Fruit fly (Drosophila melanogaster) whole organism, embryonic: ENCODE measurements around the gene CG5968.

Source experiments
- Aef1 ChIP-seq: fragments of 200-800 bp; sonication (Bioruptor generic); IDR thresholded peaks from 3 replicates; pipeline ENCODE4 v1.3.6; 2022; ENCODE audit warnings: missing biosample characterization, missing genetic modification characterization
- CG10321 ChIP-seq: fragments of 200-800 bp; sonication (Bioruptor generic); IDR thresholded peaks from 2 replicates; pipeline ENCODE4 v1.3.6; 2022; ENCODE audit warnings: missing biosample characterization, missing genetic modification characterization
- CG10543 ChIP-seq: fragments of 200-800 bp; sonication (Bioruptor generic); optimal IDR thresholded peaks from 3 replicates; lab custom pipeline; 2017; ENCODE audit warnings: missing biosample characterization, mild to moderate bottlenecking, missing genetic modification characterization, moderate library complexity
- CG10979 ChIP-seq: fragments of 200-800 bp; sonication (Bioruptor generic); optimal IDR thresholded peaks from 2 replicates; lab custom pipeline; 2018; ENCODE audit warnings: missing biosample characterization, mild to moderate bottlenecking, missing genetic modification characterization, moderate library complexity
- CG11504 ChIP-seq: fragments of 200-800 bp; sonication (Bioruptor generic); optimal IDR thresholded peaks from 3 replicates; lab custom pipeline; 2019; ENCODE audit warnings: missing biosample characterization, mild to moderate bottlenecking, missing genetic modification characterization, moderate library complexity
- CG12155 ChIP-seq: fragments of 200-800 bp; sonication (Bioruptor generic); optimal IDR thresholded peaks from 3 replicates; lab custom pipeline; 2016; ENCODE audit warnings: missing biosample characterization, missing genetic modification characterization
- CG14667 ChIP-seq: fragments of 200-800 bp; sonication (Bioruptor generic); IDR thresholded peaks from 2 replicates; pipeline ENCODE4 v1.3.6; 2022; ENCODE audit warnings: missing biosample characterization, missing genetic modification characterization
- CG17328 ChIP-seq: fragments of 200-800 bp; sonication (Bioruptor generic); IDR thresholded peaks from 2 replicates; pipeline ENCODE4 v1.3.6; 2022; ENCODE audit warnings: missing biosample characterization, missing genetic modification characterization
- CG17912 ChIP-seq: fragments of 200-800 bp; sonication (Bioruptor generic); optimal IDR thresholded peaks from 2 replicates; lab custom pipeline; 2018; ENCODE audit warnings: missing biosample characterization, mild to moderate bottlenecking, missing genetic modification characterization
- CG18476 ChIP-seq: fragments of 200-800 bp; sonication (Bioruptor generic); optimal IDR thresholded peaks from 2 replicates; lab custom pipeline; 2016; ENCODE audit warnings: missing biosample characterization, mild to moderate bottlenecking, missing genetic modification characterization
- CG2712 ChIP-seq: fragments of 200-800 bp; optimal IDR thresholded peaks from 3 replicates; lab custom pipeline; 2019; ENCODE audit warnings: missing biosample characterization, mild to moderate bottlenecking, missing genetic modification characterization, moderate library complexity
- CG31441 ChIP-seq: fragments of 200-800 bp; sonication (Bioruptor generic); IDR thresholded peaks from 2 replicates; pipeline ENCODE4 v1.3.6; 2022; ENCODE audit warnings: missing biosample characterization, missing genetic modification characterization
- CG34376 ChIP-seq: fragments of 200-800 bp; sonication (Bioruptor generic); optimal IDR thresholded peaks from 2 replicates; lab custom pipeline; 2018; ENCODE audit warnings: missing biosample characterization, mild to moderate bottlenecking, missing genetic modification characterization
- CG3995 ChIP-seq: fragments of 200-800 bp; sonication (Bioruptor generic); optimal IDR thresholded peaks from 3 replicates; lab custom pipeline; 2016; ENCODE audit warnings: missing biosample characterization, missing genetic modification characterization
- CG4424 ChIP-seq: fragments of 200-800 bp; sonication (Bioruptor generic); optimal IDR thresholded peaks from 3 replicates; lab custom pipeline; 2016; ENCODE audit warnings: missing biosample characterization, missing genetic modification characterization
- CG5953 ChIP-seq: fragments of 200-800 bp; sonication (Bioruptor generic); IDR thresholded peaks from 2 replicates; pipeline ENCODE4 v1.3.6; 2022; ENCODE audit warnings: missing biosample characterization, missing genetic modification characterization
- CG6683 ChIP-seq: fragments of 200-800 bp; sonication (Bioruptor generic); optimal IDR thresholded peaks from 2 replicates; lab custom pipeline; 2017; ENCODE audit warnings: missing biosample characterization, mild to moderate bottlenecking, missing genetic modification characterization, missing genetic modification reagents
- CG6765 ChIP-seq: fragments of 200-800 bp; sonication (Bioruptor generic); optimal IDR thresholded peaks from 3 replicates; lab custom pipeline; 2017; ENCODE audit warnings: missing biosample characterization, mild to moderate bottlenecking, missing genetic modification characterization
- CG6813 ChIP-seq: fragments of 200-800 bp; sonication (Bioruptor generic); optimal IDR thresholded peaks from 2 replicates; lab custom pipeline; 2017; ENCODE audit warnings: missing biosample characterization, missing genetic modification characterization, mild to moderate bottlenecking, moderate library complexity, missing genetic modification reagents
- CG7357 ChIP-seq: fragments of 200-800 bp; sonication (Bioruptor generic); IDR thresholded peaks from 3 replicates; pipeline ENCODE4 v1.3.6; 2022; ENCODE audit warnings: missing biosample characterization, missing genetic modification characterization
- CG7987 ChIP-seq: fragments of 200-800 bp; sonication (Bioruptor generic); optimal IDR thresholded peaks from 2 replicates; lab custom pipeline; 2018; ENCODE audit warnings: missing biosample characterization, mild to moderate bottlenecking, missing genetic modification characterization, moderate library complexity
- CG8290 ChIP-seq, 3 experiments: fragments of 200-800 bp; sonication (Bioruptor generic); optimal IDR thresholded peaks; 2 replicates each; lab custom pipeline; 2016 to 2019; ENCODE audit warnings: missing biosample characterization in 3 of 3, missing genetic modification characterization in 3 of 3, mild to moderate bottlenecking in 2 of 3, moderate library complexity in 1 of 3
- CG9215 ChIP-seq: fragments of 200-800 bp; sonication (Bioruptor generic); IDR thresholded peaks from 2 replicates; pipeline ENCODE4 v1.3.6; 2022; ENCODE audit warnings: missing biosample characterization, missing genetic modification characterization
- CoRest ChIP-seq: fragments of 200-800 bp; sonication (Bioruptor generic); optimal IDR thresholded peaks from 3 replicates; lab custom pipeline; 2018; ENCODE audit warnings: missing biosample characterization, mild to moderate bottlenecking, missing genetic modification characterization, moderate library complexity
- D19B ChIP-seq: fragments of 200-800 bp; sonication (Bioruptor generic); optimal IDR thresholded peaks from 2 replicates; lab custom pipeline; 2017; ENCODE audit warnings: missing biosample characterization, mild to moderate bottlenecking, missing genetic modification characterization
- Fer2 ChIP-seq: fragments of 200-800 bp; sonication (Bioruptor generic); optimal IDR thresholded peaks from 2 replicates; lab custom pipeline; 2018; ENCODE audit warnings: missing biosample characterization, mild to moderate bottlenecking, missing genetic modification characterization, moderate library complexity
- Hr51 ChIP-seq, 2 experiments: fragments of 200-800 bp; sonication (Bioruptor generic); optimal IDR thresholded peaks; 2 replicates in 1 of 2; 3 replicates in 1 of 2; lab custom pipeline; 2016 to 2018; ENCODE audit warnings: missing biosample characterization in 2 of 2, missing genetic modification characterization in 2 of 2, mild to moderate bottlenecking in 1 of 2, moderate library complexity in 1 of 2
- Side ChIP-seq: fragments of 200-800 bp; sonication (Bioruptor generic); optimal IDR thresholded peaks from 2 replicates; lab custom pipeline; 2016; ENCODE audit warnings: missing biosample characterization, missing genetic modification characterization
- Sox102F ChIP-seq: fragments of 200-800 bp; sonication (Bioruptor generic); optimal IDR thresholded peaks from 2 replicates; lab custom pipeline; 2018; ENCODE audit warnings: missing biosample characterization, mild to moderate bottlenecking, missing genetic modification characterization, moderate library complexity
- Sry-β ChIP-seq: fragments of 200-800 bp; sonication (Bioruptor generic); optimal IDR thresholded peaks from 2 replicates; lab custom pipeline; 2018; ENCODE audit warnings: missing biosample characterization, mild to moderate bottlenecking, missing genetic modification characterization, moderate library complexity
- abd-A ChIP-seq: fragments of 200-800 bp; sonication (Bioruptor generic); optimal IDR thresholded peaks from 3 replicates; lab custom pipeline; 2019; ENCODE audit warnings: missing biosample characterization, mild to moderate bottlenecking, missing genetic modification characterization, moderate library complexity
- aop ChIP-seq: fragments of 200-800 bp; sonication (Bioruptor generic); IDR thresholded peaks from 2 replicates; pipeline ENCODE4 v1.3.6; 2022; ENCODE audit warnings: missing biosample characterization, missing genetic modification characterization
- cato ChIP-seq: fragments of 200-800 bp; sonication (Bioruptor generic); optimal IDR thresholded peaks from 2 replicates; lab custom pipeline; 2016; ENCODE audit warnings: missing biosample characterization, missing genetic modification characterization, borderline replicate concordance
- chn ChIP-seq: fragments of 200-800 bp; sonication (Bioruptor generic); optimal IDR thresholded peaks from 2 replicates; lab custom pipeline; 2016; ENCODE audit warnings: missing biosample characterization, missing genetic modification characterization
- crc ChIP-seq: fragments of 200-800 bp; sonication (Bioruptor generic); optimal IDR thresholded peaks from 2 replicates; lab custom pipeline; 2016; ENCODE audit warnings: missing biosample characterization, missing genetic modification characterization
- danr ChIP-seq: fragments of 200-800 bp; sonication (Bioruptor generic); IDR thresholded peaks from 2 replicates; pipeline ENCODE4 v1.3.6; 2022; ENCODE audit warnings: missing biosample characterization, missing genetic modification characterization
- dmrt99B ChIP-seq: fragments of 200-800 bp; sonication (Bioruptor generic); optimal IDR thresholded peaks from 2 replicates; lab custom pipeline; 2018; ENCODE audit warnings: missing biosample characterization, mild to moderate bottlenecking, missing genetic modification characterization, moderate library complexity
- dpn ChIP-seq, 2 experiments: fragments of 200-800 bp; sonication (Bioruptor generic); optimal IDR thresholded peaks; 3 replicates each; lab custom pipeline; 2016; ENCODE audit warnings: missing biosample characterization in 2 of 2, missing genetic modification characterization in 2 of 2
- eyg ChIP-seq: fragments of 200-800 bp; sonication (Bioruptor generic); optimal IDR thresholded peaks from 3 replicates; lab custom pipeline; 2016; ENCODE audit warnings: missing biosample characterization, missing genetic modification characterization
- gcm ChIP-seq: fragments of 200-800 bp; sonication (Bioruptor generic); optimal IDR thresholded peaks from 2 replicates; lab custom pipeline; 2019; ENCODE audit warnings: missing biosample characterization, mild to moderate bottlenecking, missing genetic modification characterization, moderate library complexity
- knrl ChIP-seq: fragments of 200-800 bp; sonication (Bioruptor generic); IDR thresholded peaks from 3 replicates; pipeline ENCODE4 v1.3.6; 2022; ENCODE audit warnings: missing biosample characterization, missing genetic modification characterization; ENCODE audit not compliant: partially characterized antibody
- pan ChIP-seq, 4 experiments: fragments of >200 bp in 3 of 4; fragments of 200-800 bp in 1 of 4; sonication (Bioruptor generic) in 1 of 4; optimal IDR thresholded peaks in 3 of 4; IDR thresholded peaks in 1 of 4; 2 replicates each; pipeline versions ENCODE4 v1.3.6 to Lab custom; 2017 to 2022; ENCODE audit warnings: missing biosample characterization in 2 of 4, missing genetic modification characterization in 2 of 4, mixed read lengths in 1 of 4
- pzg ChIP-seq: fragments of 200-800 bp; sonication (Bioruptor generic); optimal IDR thresholded peaks from 3 replicates; lab custom pipeline; 2018; ENCODE audit warnings: missing biosample characterization, mild to moderate bottlenecking, missing genetic modification characterization, moderate library complexity
- scrt ChIP-seq: fragments of 200-800 bp; sonication (Bioruptor generic); optimal IDR thresholded peaks from 2 replicates; lab custom pipeline; 2018; ENCODE audit warnings: missing biosample characterization, mild to moderate bottlenecking, missing genetic modification characterization, moderate library complexity
- vvl ChIP-seq: fragments of 200-800 bp; sonication (Bioruptor generic); IDR thresholded peaks from 2 replicates; pipeline ENCODE4 v1.3.6; 2022; ENCODE audit warnings: missing biosample characterization, missing genetic modification characterization
- yki ChIP-seq: fragments of >200 bp; optimal IDR thresholded peaks from 3 replicates; lab custom pipeline; 2018
- z ChIP-seq: fragments of 200-800 bp; sonication (Bioruptor generic); IDR thresholded peaks from 3 replicates; pipeline ENCODE4 v1.3.6; 2022; ENCODE audit warnings: missing biosample characterization, missing genetic modification characterization

Gene CG5968

DNA sequence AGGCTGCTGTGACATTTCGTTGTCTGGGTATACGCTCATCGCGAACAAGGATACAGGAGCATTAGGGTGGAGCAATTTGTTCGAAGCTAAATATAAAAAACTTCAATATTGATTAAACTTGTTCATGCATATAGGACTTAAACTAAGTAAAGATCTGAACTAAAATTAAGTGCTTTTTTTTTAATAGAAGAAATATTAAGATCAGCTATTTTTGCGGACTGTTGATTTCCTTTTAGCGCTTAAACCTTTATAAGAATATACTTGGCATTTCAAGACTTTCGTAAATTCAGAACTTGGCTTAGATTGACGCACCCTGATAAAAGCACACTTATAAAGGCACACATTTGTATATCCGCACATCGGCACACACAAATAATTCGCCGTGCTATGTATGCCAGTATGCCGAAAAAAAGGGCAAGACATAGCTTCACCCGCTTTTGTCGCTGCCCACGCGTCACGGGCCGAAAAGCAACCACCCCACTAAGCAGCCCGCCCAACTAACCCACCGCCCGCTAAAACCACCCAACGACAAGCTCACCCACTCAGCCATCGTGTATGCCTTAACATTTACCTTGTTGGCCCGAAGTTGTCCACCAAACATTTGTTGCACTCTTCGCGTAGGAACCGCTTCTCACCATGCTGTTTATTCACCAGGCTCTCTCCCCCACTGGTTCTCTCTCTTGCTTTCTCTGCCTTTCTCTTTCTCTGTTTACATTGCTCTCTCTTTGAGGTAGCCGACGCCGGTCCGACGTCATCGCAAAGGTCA is 1.9 kb downstream of the CG5968 start (continued):
- TF ChIP-seq D19B (GFP tag; lab: Kevin White, UChicago) (peak; percentile 60), Aef1 (GFP tag; lab: Robert Waterston, UW) (no peak), aop (GFP tag; lab: Robert Waterston, UW) (no peak), abd-A (tag; lab: Kevin White, UChicago) (peak; percentile 56), CG18476 (GFP tag; lab: Kevin White, UChicago) (no peak), Sry-β (GFP tag; lab: Kevin White, UChicago) (no peak), Fer2 (tag; lab: Kevin White, UChicago) (peak; percentile 76), pzg (GFP tag; lab: Kevin White, UChicago) (peak; percentile 3), z (peak; percentile 43; the same call in 2 of the 3 replicates), CG10979 (tag; lab: Kevin White, UChicago) (peak; percentile 2), CoRest (tag; lab: Kevin White, UChicago) (peak; percentile 49), yki (peak; percentile 43), dmrt99B (tag; lab: Kevin White, UChicago) (peak; percentile 64), Sox102F (GFP tag; lab: Kevin White, UChicago) (peak; percentile 63), CG7357 (GFP tag; lab: Robert Waterston, UW) (0 out of 3 replicates have a peak, but pooled peaks have one; percentile 36), eyg (GFP tag; lab: Kevin White, UChicago) (no peak), CG3995 (GFP tag; lab: Kevin White, UChicago) (peak; percentile 5), CG17328 (no peak), pan (optimal IDR thresholded peaks at IDR 0.05; lab: Kevin White, UChicago) (no peak), pan (GFP tag; optimal IDR thresholded peaks at IDR 0.05 in 1 of 2, IDR thresholded peaks at IDR 0.05 in 1 of 2) (peak in 1 of 2 experiments; percentile 48), CG11504 (tag; lab: Kevin White, UChicago) (peak; percentile 59), CG6813 (GFP tag; lab: Kevin White, UChicago) (peak; percentile 56), Hr51 (GFP tag; optimal IDR thresholded peaks at IDR 0.05; lab: Kevin White, UChicago) (peak in 1 of 2 experiments; percentile 55), CG9215 (peak; percentile 44; the same call in 1 of the 2 replicates), CG17912 (no peak), CG6765 (GFP tag; lab: Kevin White, UChicago) (peak; percentile 76), CG4424 (GFP tag; lab: Kevin White, UChicago) (peak; percentile 39), CG6683 (GFP tag; lab: Kevin White, UChicago) (peak; percentile 67), gcm (GFP tag; lab: Kevin White, UChicago) (peak; percentile 1), CG31441 (GFP tag; lab: Robert Waterston, UW) (peak; percentile 23; the same call in 1 of the 2 replicates), dpn (GFP tag; optimal IDR thresholded peaks at IDR 0.05; lab: Kevin White, UChicago) (peak; percentile 22 to 31), scrt (peak; percentile 81), CG2712 (tag; lab: Kevin White, UChicago) (peak; percentile 51), knrl (GFP tag; lab: Robert Waterston, UW) (no peak), CG5953 (GFP tag; lab: Robert Waterston, UW) (peak; percentile 12; the same call in 1 of the 2 replicates), chn (GFP tag; lab: Kevin White, UChicago) (no peak), crc (GFP tag; lab: Kevin White, UChicago) (peak; percentile 14), CG14667 (GFP tag; lab: Robert Waterston, UW) (no peak), CG8290 (GFP tag; optimal IDR thresholded peaks at IDR 0.05; lab: Kevin White, UChicago) (no peak), CG8290 (tag; optimal IDR thresholded peaks at IDR 0.05; lab: Kevin White, UChicago) (peak in 1 of 2 experiments; percentile 11), CG7987 (GFP tag; lab: Kevin White, UChicago) (no peak), cato (GFP tag; lab: Kevin White, UChicago) (no peak), vvl (GFP tag; lab: Robert Waterston, UW) (peak; percentile 26; the same call in 1 of the 2 replicates), CG12155 (GFP tag; lab: Kevin White, UChicago) (peak; percentile 46), CG34376 (GFP tag; lab: Kevin White, UChicago) (peak; percentile 74), Side (GFP tag; lab: Kevin White, UChicago) (peak; percentile 28), danr (GFP tag; lab: Robert Waterston, UW) (no peak), CG10543 (GFP tag; lab: Kevin White, UChicago) (peak; percentile 81), CG10321 (GFP tag; lab: Robert Waterston, UW) (no peak)
